Worm (Caenorhabditis elegans) whole organism, L4 larva: Measurements from ENCODE around the gene mrps-33.

Experiments used
- F37D6.2 ChIP-seq: sonication (generic microtip); optimal IDR thresholded peaks from 2 replicates; lab custom pipeline; 2016; ENCODE audit warnings: mild to moderate bottlenecking, missing genetic modification characterization, missing compliant biosample characterization
- F49E8.2 ChIP-seq: sonication (generic microtip); optimal IDR thresholded peaks from 2 replicates; lab custom pipeline; 2016; ENCODE audit warnings: missing compliant biosample characterization, mild to moderate bottlenecking, missing genetic modification characterization, borderline replicate concordance
- R02D3.7 ChIP-seq: fragments of 150-350 bp; sonication (generic microtip); optimal IDR thresholded peaks from 3 replicates; lab custom pipeline; 2014; ENCODE audit warnings: missing biosample characterization, missing genetic modification characterization
- T20F7.1 ChIP-seq: fragments of 200-800 bp; sonication (Bioruptor generic); optimal IDR thresholded peaks from 2 replicates; lab custom pipeline; 2018; ENCODE audit warnings: mild to moderate bottlenecking, missing genetic modification characterization, missing compliant biosample characterization
- Y48G9A.11 ChIP-seq: fragments of 200-800 bp; sonication (Bioruptor generic); IDR thresholded peaks from 2 replicates; pipeline ENCODE4 v1.3.6; 2022; ENCODE audit warnings: missing genetic modification reagents, missing genetic modification characterization, missing compliant biosample characterization
- Y5F2A.4 ChIP-seq: fragments of 200-800 bp; sonication (Bioruptor generic); optimal IDR thresholded peaks from 2 replicates; lab custom pipeline; 2018; ENCODE audit warnings: mild to moderate bottlenecking, missing genetic modification characterization, missing compliant biosample characterization
- Y75B8A.6 ChIP-seq: fragments of 200-800 bp; sonication (Bioruptor generic); IDR thresholded peaks from 2 replicates; pipeline ENCODE4 v1.3.6; 2022; ENCODE audit warnings: missing genetic modification reagents, missing genetic modification characterization, missing compliant biosample characterization
- ZK337.2 ChIP-seq: fragments of 200-800 bp; sonication (Bioruptor generic); IDR thresholded peaks from 2 replicates; pipeline ENCODE4 v1.3.6; 2022; ENCODE audit warnings: missing genetic modification reagents, missing genetic modification characterization, missing compliant biosample characterization
- ZK546.5 ChIP-seq, 2 experiments: sonication (generic microtip); optimal IDR thresholded peaks; 2 replicates each; lab custom pipeline; 2017; ENCODE audit warnings: missing biosample characterization in 2 of 2, missing genetic modification characterization in 2 of 2
- aha-1 ChIP-seq: fragments of 150-350 bp; peaks from one replicate; lab custom pipeline; 2014; ENCODE audit warnings: missing biosample characterization, missing genetic modification characterization
- ama-1 ChIP-seq: fragments of 150-350 bp; optimal IDR thresholded peaks from 2 replicates; lab custom pipeline; 2014; ENCODE audit warnings: inconsistent platforms, mixed read lengths
- arid-1 ChIP-seq: fragments of 200-800 bp; sonication (Bioruptor generic); conservative IDR thresholded peaks from 2 replicates; pipeline ENCODE4 v1.3.6; 2022; ENCODE audit warnings: missing genetic modification reagents, missing genetic modification characterization, missing compliant biosample characterization
- attf-4 ChIP-seq: sonication (generic microtip); optimal IDR thresholded peaks from 3 replicates; lab custom pipeline; 2017; ENCODE audit warnings: missing biosample characterization, missing genetic modification characterization
- ceh-32 ChIP-seq: sonication (generic microtip); optimal IDR thresholded peaks from 2 replicates; lab custom pipeline; 2016; ENCODE audit warnings: mild to moderate bottlenecking, missing genetic modification characterization, missing compliant biosample characterization; ENCODE audit not compliant: poor library complexity
- ceh-44 ChIP-seq: fragments of 200-800 bp; sonication (Bioruptor generic); IDR thresholded peaks from 2 replicates; pipeline ENCODE4 v1.3.6; 2022; ENCODE audit warnings: missing genetic modification reagents, missing genetic modification characterization, missing compliant biosample characterization
- ces-1 ChIP-seq: fragments of 150-350 bp; sonication (generic microtip); optimal IDR thresholded peaks from 4 replicates; lab custom pipeline; 2014; ENCODE audit warnings: missing biosample characterization, missing genetic modification reagents, missing genetic modification characterization
- cey-2 ChIP-seq: sonication (generic microtip); optimal IDR thresholded peaks from 3 replicates; lab custom pipeline; 2017; ENCODE audit warnings: missing genetic modification characterization, mild to moderate bottlenecking, missing compliant biosample characterization, antibody characterized with exemption, borderline replicate concordance; ENCODE audit not compliant: insufficient read depth
- daf-12 ChIP-seq: fragments of 150-350 bp; optimal IDR thresholded peaks from 2 replicates; lab custom pipeline; 2014; ENCODE audit warnings: missing biosample characterization, missing genetic modification reagents, missing genetic modification characterization
- daf-19 ChIP-seq: fragments of 200-800 bp; sonication (Bioruptor generic); conservative IDR thresholded peaks from 2 replicates; pipeline ENCODE4 v1.3.6; 2022; ENCODE audit warnings: missing genetic modification characterization, missing compliant biosample characterization
- dmd-6 ChIP-seq: fragments of 200-800 bp; sonication (Bioruptor generic); IDR thresholded peaks from 2 replicates; pipeline ENCODE4 v1.3.6; 2022; ENCODE audit warnings: missing genetic modification reagents, missing genetic modification characterization, missing compliant biosample characterization
- dpl-1 ChIP-seq: fragments of 150-350 bp; optimal IDR thresholded peaks from 2 replicates; lab custom pipeline; 2014; ENCODE audit warnings: missing biosample characterization, missing genetic modification reagents, missing genetic modification characterization
- fkh-10 ChIP-seq: fragments of 150-350 bp; optimal IDR thresholded peaks from 2 replicates; lab custom pipeline; 2014; ENCODE audit warnings: missing biosample characterization, missing genetic modification reagents, missing genetic modification characterization
- gei-8 ChIP-seq: fragments of 200-800 bp; sonication (Bioruptor generic); optimal IDR thresholded peaks from 2 replicates; lab custom pipeline; 2018; ENCODE audit warnings: mild to moderate bottlenecking, missing genetic modification characterization, missing compliant biosample characterization
- jun-1 ChIP-seq: fragments of 150-350 bp; optimal IDR thresholded peaks from 2 replicates; lab custom pipeline; 2014; ENCODE audit warnings: missing biosample characterization, missing genetic modification reagents, missing genetic modification characterization
- lim-7 ChIP-seq: fragments of 200-800 bp; sonication (Bioruptor generic); IDR thresholded peaks from 2 replicates; pipeline ENCODE4 v1.3.6; 2022; ENCODE audit warnings: missing genetic modification characterization, missing compliant biosample characterization
- lin-38 ChIP-seq: fragments of 200-800 bp; sonication (Bioruptor generic); IDR thresholded peaks from 2 replicates; pipeline ENCODE4 v1.3.6; 2022; ENCODE audit warnings: missing genetic modification reagents, missing genetic modification characterization, missing compliant biosample characterization
- lin-39 ChIP-seq: fragments of 150-350 bp; optimal IDR thresholded peaks from 2 replicates; lab custom pipeline; 2014; ENCODE audit warnings: missing biosample characterization, missing genetic modification reagents, missing genetic modification characterization
- lir-3 ChIP-seq: sonication (generic microtip); optimal IDR thresholded peaks from 2 replicates; lab custom pipeline; 2016; ENCODE audit warnings: mild to moderate bottlenecking, missing genetic modification characterization, missing compliant biosample characterization
- lsy-2 ChIP-seq, 2 experiments: fragments of 150-350 bp in 1 of 2; sonication (generic microtip) in 1 of 2; optimal IDR thresholded peaks; 2 replicates each; lab custom pipeline; 2014 to 2017; ENCODE audit warnings: missing biosample characterization in 2 of 2, missing genetic modification characterization in 2 of 2
- mdl-1 ChIP-seq, 2 experiments: fragments of 150-350 bp in 1 of 2; sonication (generic microtip) in 1 of 2; optimal IDR thresholded peaks; 2 replicates each; lab custom pipeline; 2014 to 2017; ENCODE audit warnings: missing biosample characterization in 2 of 2, missing genetic modification characterization in 2 of 2
- mes-2 ChIP-seq: sonication (generic microtip); optimal IDR thresholded peaks from 2 replicates; lab custom pipeline; 2016; ENCODE audit warnings: missing genotype, mild to moderate bottlenecking, missing genetic modification characterization, missing compliant biosample characterization; ENCODE audit not compliant: poor library complexity, severe bottlenecking
- mxl-2 ChIP-seq: fragments of 200-800 bp; sonication (Bioruptor generic); conservative IDR thresholded peaks from 2 replicates; pipeline ENCODE4 v1.3.6; 2022; ENCODE audit warnings: missing genetic modification reagents, missing genetic modification characterization, missing compliant biosample characterization
- mxl-3 ChIP-seq: fragments of 200-800 bp; sonication (Bioruptor generic); optimal IDR thresholded peaks from 2 replicates; lab custom pipeline; 2018; ENCODE audit warnings: mild to moderate bottlenecking, missing genetic modification characterization, missing compliant biosample characterization
- nhr-10 ChIP-seq: fragments of 150-350 bp; optimal IDR thresholded peaks from 2 replicates; lab custom pipeline; 2014; ENCODE audit warnings: missing biosample characterization, missing genetic modification characterization
- nhr-237 ChIP-seq: sonication (generic microtip); optimal IDR thresholded peaks from 2 replicates; lab custom pipeline; 2017; ENCODE audit warnings: missing biosample characterization, missing genetic modification characterization
- nhr-25 ChIP-seq: sonication (generic microtip); optimal IDR thresholded peaks from 2 replicates; lab custom pipeline; 2017; ENCODE audit warnings: missing genetic modification characterization, mild to moderate bottlenecking, missing compliant biosample characterization, antibody characterized with exemption, moderate library complexity, borderline replicate concordance; ENCODE audit not compliant: insufficient read depth
- nhr-28 ChIP-seq: fragments of 150-350 bp; optimal IDR thresholded peaks from 2 replicates; lab custom pipeline; 2014; ENCODE audit warnings: missing biosample characterization, missing genetic modification characterization
- nhr-6 ChIP-seq: fragments of 150-350 bp; optimal IDR thresholded peaks from 2 replicates; lab custom pipeline; 2014; ENCODE audit warnings: missing biosample characterization, missing genetic modification characterization
- pha-4 ChIP-seq, 2 experiments: fragments of 150-350 bp in 1 of 2; fragments of 200-800 bp in 1 of 2; sonication (Bioruptor generic) in 1 of 2; IDR thresholded peaks in 1 of 2; optimal IDR thresholded peaks in 1 of 2; 2 replicates each; pipeline versions ENCODE4 v1.3.6 to Lab custom; 2014 to 2022; ENCODE audit warnings: missing genetic modification characterization in 2 of 2, missing genetic modification reagents in 2 of 2, missing biosample characterization in 1 of 2, missing compliant biosample characterization in 1 of 2
- php-3 ChIP-seq: fragments of 200-800 bp; sonication (Bioruptor generic); IDR thresholded peaks from 2 replicates; pipeline ENCODE4 v1.3.6; 2022; ENCODE audit warnings: missing genetic modification reagents, missing genetic modification characterization, missing compliant biosample characterization
- set-16 ChIP-seq: fragments of 200-800 bp; sonication (Bioruptor generic); IDR thresholded peaks from 2 replicates; pipeline ENCODE4 v1.3.6; 2022; ENCODE audit warnings: missing genetic modification reagents, missing genetic modification characterization, missing compliant biosample characterization
- skn-1 ChIP-seq: fragments of 150-350 bp; optimal IDR thresholded peaks from 2 replicates; lab custom pipeline; 2014; ENCODE audit warnings: missing biosample characterization, missing genetic modification characterization
- spr-3 ChIP-seq: fragments of 200-800 bp; sonication (Bioruptor generic); optimal IDR thresholded peaks from 2 replicates; lab custom pipeline; 2018; ENCODE audit warnings: mild to moderate bottlenecking, missing genetic modification characterization, missing compliant biosample characterization
- tag-97 ChIP-seq: fragments of 200-800 bp; sonication (Bioruptor generic); IDR thresholded peaks from 2 replicates; pipeline ENCODE4 v1.3.6; 2022; ENCODE audit warnings: missing genetic modification characterization, missing compliant biosample characterization
- unc-39 ChIP-seq: sonication (generic microtip); optimal IDR thresholded peaks from 2 replicates; lab custom pipeline; 2017; ENCODE audit warnings: missing biosample characterization, missing genetic modification characterization
- vab-7 ChIP-seq: fragments of 200-800 bp; sonication (Bioruptor generic); IDR thresholded peaks from 2 replicates; pipeline ENCODE4 v1.3.6; 2022; ENCODE audit warnings: missing genetic modification reagents, missing genetic modification characterization, missing compliant biosample characterization
- zfp-2 ChIP-seq: sonication (generic microtip); optimal IDR thresholded peaks from 2 replicates; lab custom pipeline; 2016; ENCODE audit warnings: mild to moderate bottlenecking, missing genetic modification characterization, missing compliant biosample characterization
- zip-11 ChIP-seq: fragments of 200-800 bp; sonication (Bioruptor generic); IDR thresholded peaks from 2 replicates; pipeline ENCODE4 v1.3.6; 2022; ENCODE audit warnings: missing genetic modification characterization, missing compliant biosample characterization
- ztf-11 ChIP-seq: fragments of 150-350 bp; optimal IDR thresholded peaks from 2 replicates; lab custom pipeline; 2014; ENCODE audit warnings: missing biosample characterization, missing genetic modification characterization
- ztf-7 ChIP-seq: fragments of 150-350 bp; optimal IDR thresholded peaks from 2 replicates; lab custom pipeline; 2014; ENCODE audit warnings: missing biosample characterization, missing genetic modification characterization

The mrps-33 gene

DNA sequence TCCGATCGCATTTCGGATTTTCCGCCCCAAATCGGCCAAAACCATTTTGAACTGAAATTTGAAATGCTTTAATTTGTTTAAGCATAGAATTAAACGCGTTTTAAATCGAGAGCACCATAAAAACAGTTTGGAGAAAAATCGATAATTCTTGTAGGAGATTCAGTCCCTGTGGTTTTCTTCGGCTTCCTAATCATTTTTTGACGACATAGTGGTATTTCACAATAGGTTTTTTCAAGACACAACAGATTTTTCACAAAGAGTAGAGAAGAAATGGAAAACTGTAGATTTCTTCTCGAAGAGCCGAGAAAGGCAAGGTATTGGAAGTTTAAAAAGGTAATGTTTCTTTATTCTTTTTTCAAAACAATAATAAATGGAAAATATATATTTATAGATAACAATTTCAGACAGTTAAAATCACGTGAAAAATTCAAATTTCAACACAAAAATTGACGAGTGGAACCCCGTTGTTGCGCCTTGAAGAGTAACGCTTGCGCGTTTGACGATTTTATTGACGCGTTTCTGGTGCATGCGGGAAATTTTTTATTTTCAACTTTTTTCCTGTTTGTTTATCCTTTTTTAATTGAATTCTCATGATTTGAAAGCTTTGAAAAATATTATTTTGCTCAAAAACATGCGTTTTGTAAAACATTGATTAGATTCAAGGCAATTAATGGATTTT lies 4.0 kb upstream of the mrps-33 start, which contains the start of gene F21D5.7:
Gene F21D5.7, minus strand, starts transcription at position 51 of the 679 bp plus-strand sequence.
- no peak for TF ChIP-seq lir-3 (tag; lab: Kevin White, UChicago)
- no peak for TF ChIP-seq vab-7 (GFP tag; lab: Robert Waterston, UW)
- TF ChIP-seq mxl-3 (GFP tag; lab: Kevin White, UChicago) = peak; percentile 15
- TF ChIP-seq F37D6.2 (tag; lab: Kevin White, UChicago) = peak; percentile 22
- no peak for TF ChIP-seq ceh-32 (tag; lab: Kevin White, UChicago)
- no peak for TF ChIP-seq Y48G9A.11 (GFP tag; lab: Robert Waterston, UW)
- no peak for TF ChIP-seq arid-1 (GFP tag; lab: Robert Waterston, UW)
- TF ChIP-seq lin-39 (tag; lab: Kevin White, UChicago) = no peak
- TF ChIP-seq set-16 (GFP tag; lab: Robert Waterston, UW) = no peak
- TF ChIP-seq php-3 (GFP tag; lab: Robert Waterston, UW) = peak; percentile 80
- TF ChIP-seq gei-8 (GFP tag; lab: Kevin White, UChicago) = no peak
- peak; percentile 72 for TF ChIP-seq ztf-7 (tag; lab: Kevin White, UChicago)
- TF ChIP-seq aha-1 = peak; percentile 76
- TF ChIP-seq dmd-6 (GFP tag; lab: Robert Waterston, UW) = no peak; the same call in none of the 2 replicates
- no peak for TF ChIP-seq nhr-10 (tag; lab: Kevin White, UChicago)
- peak in 1 of 2 experiments; percentile 90 for TF ChIP-seq lsy-2 (tag; optimal IDR thresholded peaks at IDR 0.05; lab: Kevin White, UChicago)
- no peak for TF ChIP-seq daf-19
- TF ChIP-seq ztf-11 (tag; lab: Kevin White, UChicago) = no peak
- TF ChIP-seq unc-39 (tag; lab: Kevin White, UChicago) = no peak
- TF ChIP-seq zfp-2 (tag; lab: Kevin White, UChicago) = no peak
- TF ChIP-seq tag-97 (GFP tag; lab: Robert Waterston, UW) = no peak
- no peak for TF ChIP-seq cey-2 (tag; lab: Kevin White, UChicago)
- TF ChIP-seq mes-2 (tag; lab: Kevin White, UChicago) = peak; percentile 76
- TF ChIP-seq zip-11 (GFP tag; lab: Robert Waterston, UW) = no peak
- TF ChIP-seq Y5F2A.4 = no peak
- TF ChIP-seq ces-1 = no peak
- TF ChIP-seq ZK337.2 = no peak
- TF ChIP-seq lin-38 (GFP tag; lab: Robert Waterston, UW) = peak; percentile 77
- no peak for TF ChIP-seq Y75B8A.6
- peak; percentile 86 for TF ChIP-seq dpl-1 (GFP tag; lab: Kevin White, UChicago)
- TF ChIP-seq daf-12 (tag; lab: Kevin White, UChicago) = no peak
- TF ChIP-seq lim-7 = no peak
- no peak for TF ChIP-seq skn-1 (tag; lab: Kevin White, UChicago)
- TF ChIP-seq nhr-6 = peak; percentile 46
- no peak for TF ChIP-seq mxl-2
- TF ChIP-seq ZK546.5 (tag; optimal IDR thresholded peaks at IDR 0.05; lab: Kevin White, UChicago) = no peak
- TF ChIP-seq attf-4 = no peak
- TF ChIP-seq mdl-1 (tag; optimal IDR thresholded peaks at IDR 0.05; lab: Kevin White, UChicago) = peak in 1 of 2 experiments; percentile 51
- peak; percentile 52; the same call in 1 of the 2 replicates for TF ChIP-seq pha-4 (GFP tag; IDR thresholded peaks at IDR 0.05; lab: Robert Waterston, UW)
- TF ChIP-seq pha-4 (tag; optimal IDR thresholded peaks at IDR 0.05; lab: Kevin White, UChicago) = peak; percentile 80
- peak; percentile 86 for TF ChIP-seq T20F7.1
- TF ChIP-seq nhr-25 (tag; lab: Kevin White, UChicago) = no peak
- TF ChIP-seq nhr-28 = peak; percentile 56
- no peak for TF ChIP-seq F49E8.2 (tag; lab: Kevin White, UChicago)
- TF ChIP-seq jun-1 (tag; lab: Kevin White, UChicago) = no peak
- no peak for TF ChIP-seq fkh-10 (GFP tag; lab: Kevin White, UChicago)
- no peak for TF ChIP-seq ama-1 (lab: Kevin White, UChicago)
- no peak for TF ChIP-seq nhr-237 (tag; lab: Kevin White, UChicago)
- TF ChIP-seq ceh-44 (GFP tag; lab: Robert Waterston, UW) = no peak
- TF ChIP-seq spr-3 (GFP tag; lab: Kevin White, UChicago) = no peak
- TF ChIP-seq R02D3.7 (tag; lab: Kevin White, UChicago) = no peak
